Fruit fly (Drosophila melanogaster) whole organism, pupa: ENCODE results near the gene CIAPIN1.

ENCODE experiments used
- CG10348 ChIP-seq: fragments of 200-800 bp; sonication (Bioruptor generic); IDR thresholded peaks from 2 replicates; pipeline ENCODE4 v1.3.6; 2022; ENCODE audit warnings: missing biosample characterization, missing genetic modification characterization
- CG12605 ChIP-seq: fragments of 200-800 bp; sonication (Bioruptor generic); IDR thresholded peaks from 2 replicates; pipeline ENCODE4 v1.3.6; 2022; ENCODE audit warnings: missing biosample characterization, missing genetic modification characterization
- CG13204 ChIP-seq: fragments of 200-800 bp; sonication (Bioruptor generic); optimal IDR thresholded peaks from 2 replicates; lab custom pipeline; 2018; ENCODE audit warnings: missing biosample characterization, mild to moderate bottlenecking, missing genetic modification characterization, moderate library complexity
- CG14655 ChIP-seq: fragments of 200-800 bp; sonication (Bioruptor generic); optimal IDR thresholded peaks from 3 replicates; lab custom pipeline; 2017; ENCODE audit warnings: mild to moderate bottlenecking, missing biosample characterization, missing genetic modification reagents, missing genetic modification characterization
- CG15710 ChIP-seq: fragments of 200-800 bp; sonication (Bioruptor generic); optimal IDR thresholded peaks from 2 replicates; lab custom pipeline; 2018; ENCODE audit warnings: missing biosample characterization, mild to moderate bottlenecking, missing genetic modification characterization, moderate library complexity
- CG17806 ChIP-seq: fragments of 200-800 bp; sonication (Bioruptor generic); optimal IDR thresholded peaks from 2 replicates; lab custom pipeline; 2018; ENCODE audit warnings: missing biosample characterization, mild to moderate bottlenecking, missing genetic modification characterization, moderate library complexity
- CG32121 ChIP-seq: fragments of 200-800 bp; sonication (Bioruptor generic); IDR thresholded peaks from 2 replicates; pipeline ENCODE4 v1.3.6; 2022; ENCODE audit warnings: missing biosample characterization, missing genetic modification characterization
- CG34367 ChIP-seq: fragments of 200-800 bp; sonication (Bioruptor generic); optimal IDR thresholded peaks from 2 replicates; lab custom pipeline; 2018; ENCODE audit warnings: missing biosample characterization, mild to moderate bottlenecking, missing genetic modification characterization
- CG4496 ChIP-seq: fragments of 200-800 bp; sonication (Bioruptor generic); IDR thresholded peaks from 3 replicates; pipeline ENCODE4 v1.3.6; 2022; ENCODE audit warnings: missing biosample characterization, missing genetic modification characterization
- CG8159 ChIP-seq: fragments of 200-800 bp; sonication (Bioruptor generic); optimal IDR thresholded peaks from 3 replicates; lab custom pipeline; 2018; ENCODE audit warnings: missing biosample characterization, mild to moderate bottlenecking, missing genetic modification characterization, moderate library complexity
- CG8301 ChIP-seq: fragments of 200-800 bp; sonication (Bioruptor generic); optimal IDR thresholded peaks from 2 replicates; lab custom pipeline; 2018; ENCODE audit warnings: missing biosample characterization, mild to moderate bottlenecking, missing genetic modification characterization
- CG9948 ChIP-seq: fragments of 200-800 bp; sonication (Bioruptor generic); optimal IDR thresholded peaks from 2 replicates; lab custom pipeline; 2018; ENCODE audit warnings: missing biosample characterization, mild to moderate bottlenecking, missing genetic modification characterization, moderate library complexity
- D1 ChIP-seq: fragments of 200-800 bp; sonication (Bioruptor generic); optimal IDR thresholded peaks from 2 replicates; lab custom pipeline; 2018; ENCODE audit warnings: missing biosample characterization, mild to moderate bottlenecking, missing genetic modification characterization, moderate library complexity
- EcR ChIP-seq: fragments of 200-800 bp; sonication (Bioruptor generic); optimal IDR thresholded peaks from 3 replicates; lab custom pipeline; 2019; ENCODE audit warnings: missing biosample characterization, missing genetic modification characterization, mild to moderate bottlenecking, moderate library complexity, missing genetic modification reagents
- Ets98B ChIP-seq: fragments of 200-800 bp; sonication (Bioruptor generic); IDR thresholded peaks from 2 replicates; pipeline ENCODE4 v1.3.6; 2022; ENCODE audit warnings: missing biosample characterization, missing genetic modification characterization
- Pif1A ChIP-seq: fragments of 200-800 bp; sonication (Bioruptor generic); optimal IDR thresholded peaks from 3 replicates; lab custom pipeline; 2016; ENCODE audit warnings: missing biosample characterization, missing genetic modification characterization
- Pif1B ChIP-seq: fragments of 200-800 bp; sonication (Bioruptor generic); optimal IDR thresholded peaks from 3 replicates; lab custom pipeline; 2016; ENCODE audit warnings: missing biosample characterization, missing genetic modification characterization
- Snoo ChIP-seq: fragments of 200-800 bp; sonication (Bioruptor generic); optimal IDR thresholded peaks from 3 replicates; lab custom pipeline; 2017; ENCODE audit warnings: missing biosample characterization, mild to moderate bottlenecking, missing genetic modification characterization, inconsistent platforms
- fd96Ca ChIP-seq: fragments of 200-800 bp; sonication (Bioruptor generic); IDR thresholded peaks from 3 replicates; pipeline ENCODE4 v1.3.6; 2022; ENCODE audit warnings: missing biosample characterization, missing genetic modification characterization
- gl ChIP-seq: fragments of 200-800 bp; sonication (Bioruptor generic); optimal IDR thresholded peaks from 2 replicates; lab custom pipeline; 2018; ENCODE audit warnings: missing biosample characterization, mild to moderate bottlenecking, missing genetic modification characterization
- rn ChIP-seq: fragments of 200-800 bp; sonication (Bioruptor generic); IDR thresholded peaks from 2 replicates; pipeline ENCODE4 v1.3.6; 2022; ENCODE audit warnings: missing biosample characterization, missing genetic modification characterization

Gene CIAPIN1

DNA sequence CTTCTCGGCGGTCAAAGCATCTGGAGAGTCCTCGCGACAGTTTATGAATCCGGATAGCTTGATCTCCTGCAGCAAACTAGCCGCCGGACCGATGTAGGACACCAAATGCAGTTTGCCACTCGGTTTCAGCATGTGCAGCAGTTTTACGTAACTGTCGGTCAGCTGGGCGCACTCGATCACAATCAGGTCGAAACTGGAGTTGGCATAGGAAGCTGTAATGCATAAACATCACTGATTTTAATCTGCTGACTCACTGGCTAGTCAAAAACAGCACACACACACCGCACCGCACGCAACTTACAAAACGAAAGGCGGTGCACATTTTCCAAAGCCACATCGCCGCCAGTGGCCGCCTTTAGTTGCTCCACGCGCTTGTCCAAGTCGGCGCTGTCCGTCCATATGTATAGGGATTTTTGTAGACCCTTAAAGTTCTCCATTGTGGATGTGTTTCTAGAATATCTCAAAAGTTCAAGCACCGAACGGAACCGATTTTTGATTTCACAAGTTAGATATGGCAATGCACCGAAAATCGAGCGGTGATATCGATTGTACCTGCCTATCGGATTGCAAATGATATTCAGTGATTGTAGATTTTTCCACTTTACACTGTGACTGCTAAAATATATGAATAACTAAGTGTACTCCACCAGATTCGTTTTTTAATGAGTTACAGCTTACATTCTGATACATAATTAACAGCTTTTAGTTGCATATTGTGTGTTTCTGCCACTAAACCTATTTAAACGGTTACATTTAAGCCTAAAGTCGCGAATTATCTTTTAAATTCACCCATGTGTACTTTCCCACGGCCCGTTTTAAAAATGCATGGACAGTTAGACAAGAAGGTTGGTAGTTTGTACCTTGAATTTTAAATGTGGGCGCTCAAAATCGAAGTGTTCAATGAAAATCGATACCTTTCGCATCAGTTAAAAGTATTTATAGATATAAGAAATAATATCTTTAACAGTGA lies at the start of gene CIAPIN1:
TSS of gene CIAPIN1 (minus strand) at position 523 of the 970 bp plus-strand sequence.
- TF ChIP-seq Pif1B (GFP tag; lab: Kevin White, UChicago) (no peak), CG4496 (GFP tag; lab: Robert Waterston, UW) (no peak), EcR (GFP tag; lab: Kevin White, UChicago) (peak; percentile 67), Ets98B (GFP tag; lab: Robert Waterston, UW) (no peak), CG34367 (no peak), Snoo (no peak), fd96Ca (GFP tag; lab: Robert Waterston, UW) (no peak), gl (tag; lab: Kevin White, UChicago) (no peak)

DNA sequence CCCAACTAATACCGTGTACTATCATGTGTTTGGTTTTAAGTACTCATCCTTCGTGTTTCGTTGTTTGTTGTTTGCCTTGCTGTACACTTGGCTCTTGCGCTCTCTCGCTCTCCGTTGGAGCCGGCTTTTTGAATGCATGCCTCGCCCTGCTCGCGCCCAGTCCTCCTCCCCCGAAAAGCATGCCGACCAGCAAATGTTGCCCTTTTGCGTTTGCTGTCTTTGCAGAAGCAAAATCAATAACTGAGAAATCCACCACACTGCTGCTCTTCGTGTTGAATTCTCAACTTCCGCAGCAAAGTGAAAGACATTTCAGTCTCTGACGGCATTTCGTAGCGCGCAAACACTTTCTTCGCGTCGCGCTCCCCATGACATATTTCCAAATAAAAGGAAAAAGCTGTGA lies 35.8 kb upstream of the CIAPIN1 start, which contains the start of gene wwk:
TSS of gene wwk (plus strand) at position 312 of the 400 bp plus-strand sequence.
- TF ChIP-seq rn (GFP tag; lab: Robert Waterston, UW) (no peak), Pif1B (GFP tag; lab: Kevin White, UChicago) (no peak), EcR (GFP tag; lab: Kevin White, UChicago) (no peak), CG10348 (GFP tag; lab: Robert Waterston, UW) (no peak), Pif1A (GFP tag; lab: Kevin White, UChicago) (no peak), CG32121 (GFP tag; lab: Robert Waterston, UW) (no peak), fd96Ca (GFP tag; lab: Robert Waterston, UW) (no peak), CG34367 (no peak), CG15710 (no peak), CG12605 (GFP tag; lab: Robert Waterston, UW) (no peak), CG13204 (no peak), CG8301 (tag; lab: Kevin White, UChicago) (no peak), CG4496 (GFP tag; lab: Robert Waterston, UW) (no peak), Ets98B (GFP tag; lab: Robert Waterston, UW) (no peak), CG17806 (tag; lab: Kevin White, UChicago) (no peak), Snoo (no peak), gl (tag; lab: Kevin White, UChicago) (no peak), D1 (no peak), CG9948 (tag; lab: Kevin White, UChicago) (no peak), CG14655 (no peak)
- TF ChIP-seq, all 21 proteins: peak for 0

DNA sequence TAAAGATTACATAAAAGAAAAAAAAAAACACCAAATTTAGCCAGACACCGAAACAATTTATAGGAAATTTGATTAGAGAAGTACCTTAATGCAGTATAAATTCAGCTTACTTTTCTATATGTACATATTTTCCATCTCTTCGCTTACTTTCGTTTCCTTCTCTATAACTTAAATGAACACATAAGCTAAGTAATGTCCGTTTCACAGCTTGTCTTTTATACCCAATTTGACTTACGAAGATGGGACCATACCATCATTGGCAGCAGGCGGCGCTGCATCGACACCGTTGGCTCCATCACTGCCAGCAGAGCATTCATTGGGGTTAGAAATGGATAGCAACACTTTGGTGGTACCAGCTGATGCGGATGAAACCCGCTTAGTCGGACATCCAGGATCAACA lies 31.6 kb upstream of the CIAPIN1 start, which contains the start of gene vig:
TSS of gene vig (minus strand) at position 101 of the 400 bp plus-strand sequence.
- TF ChIP-seq Pif1A (GFP tag; lab: Kevin White, UChicago) (no peak), EcR (GFP tag; lab: Kevin White, UChicago) (no peak), gl (tag; lab: Kevin White, UChicago) (no peak), CG10348 (GFP tag; lab: Robert Waterston, UW) (no peak), D1 (no peak), Snoo (no peak), fd96Ca (GFP tag; lab: Robert Waterston, UW) (no peak), rn (GFP tag; lab: Robert Waterston, UW) (no peak), CG14655 (no peak), CG32121 (GFP tag; lab: Robert Waterston, UW) (no peak), CG17806 (tag; lab: Kevin White, UChicago) (no peak), CG34367 (no peak), CG12605 (GFP tag; lab: Robert Waterston, UW) (no peak), CG13204 (no peak), Ets98B (GFP tag; lab: Robert Waterston, UW) (no peak), CG8301 (tag; lab: Kevin White, UChicago) (no peak), CG9948 (tag; lab: Kevin White, UChicago) (no peak), CG8159 (tag; lab: Kevin White, UChicago) (no peak), Pif1B (GFP tag; lab: Kevin White, UChicago) (no peak), CG4496 (GFP tag; lab: Robert Waterston, UW) (no peak)

DNA sequence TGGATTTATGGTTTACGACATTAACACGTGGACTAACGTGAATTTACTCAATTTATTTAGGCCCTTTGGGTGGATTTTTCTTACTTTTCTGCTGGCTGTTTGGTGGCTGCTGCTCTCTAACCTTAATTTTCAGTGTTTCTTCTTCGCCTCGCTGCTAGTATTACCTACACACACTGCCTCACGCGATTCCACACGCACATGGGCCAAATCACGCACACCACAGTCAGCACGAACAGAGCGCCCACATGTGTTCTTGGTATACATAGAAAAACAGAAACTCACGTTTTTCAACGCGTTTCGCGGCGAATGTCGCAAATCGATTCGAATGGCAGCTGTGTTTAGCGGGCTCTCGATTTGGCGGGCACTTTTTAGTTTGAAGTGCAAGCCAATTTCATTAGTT lies 29.2 kb upstream of the CIAPIN1 start:
- TF ChIP-seq fd96Ca (GFP tag; lab: Robert Waterston, UW) (no peak), gl (tag; lab: Kevin White, UChicago) (no peak), Ets98B (GFP tag; lab: Robert Waterston, UW) (peak; percentile 21; the same call in 1 of the 2 replicates), D1 (no peak), EcR (GFP tag; lab: Kevin White, UChicago) (no peak), rn (GFP tag; lab: Robert Waterston, UW) (no peak), CG9948 (tag; lab: Kevin White, UChicago) (no peak)

DNA sequence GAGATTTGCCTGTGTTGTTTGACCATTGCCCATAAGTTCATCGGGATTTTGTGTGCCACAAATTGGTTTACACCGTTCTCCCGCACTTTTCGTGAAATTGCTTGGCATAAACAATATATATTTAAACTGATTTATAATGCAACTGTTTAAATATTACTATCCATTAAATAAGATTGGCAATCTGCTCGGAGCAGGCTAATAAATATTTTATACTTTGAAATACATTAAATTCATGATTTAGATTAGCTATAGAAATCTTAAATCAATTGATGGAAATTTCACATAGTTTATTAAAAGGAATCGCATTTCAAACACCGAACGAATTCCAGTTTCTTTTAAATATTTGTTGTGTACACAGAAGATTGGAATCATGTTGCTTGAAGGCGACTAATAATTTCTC lies 27.5 kb upstream of the CIAPIN1 start:
- TF ChIP-seq EcR (GFP tag; lab: Kevin White, UChicago) (no peak), gl (tag; lab: Kevin White, UChicago) (no peak), Pif1A (GFP tag; lab: Kevin White, UChicago) (no peak), CG8301 (tag; lab: Kevin White, UChicago) (no peak)

DNA sequence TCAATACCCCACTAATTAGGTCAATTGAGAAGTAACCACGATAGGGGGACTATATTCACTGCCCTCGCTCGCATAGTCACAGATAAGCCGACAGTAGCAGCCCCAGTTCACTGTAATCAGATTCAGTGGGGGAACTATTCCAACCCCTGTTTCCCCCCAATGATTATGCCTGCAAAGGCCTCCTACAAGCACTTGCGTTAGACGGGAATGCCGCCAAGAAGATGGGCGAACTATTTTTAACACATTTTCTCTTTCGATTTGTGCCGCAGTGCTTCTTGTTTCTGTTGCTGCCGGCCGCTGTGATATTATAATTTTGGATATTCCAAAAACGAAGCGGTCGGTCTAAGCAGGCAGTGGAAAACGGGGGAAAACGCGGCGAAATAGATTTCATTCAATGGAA lies 27.0 kb upstream of the CIAPIN1 start:
- TF ChIP-seq CG34367 (no peak), CG10348 (GFP tag; lab: Robert Waterston, UW) (no peak), D1 (no peak), Pif1B (GFP tag; lab: Kevin White, UChicago) (no peak), EcR (GFP tag; lab: Kevin White, UChicago) (no peak), gl (tag; lab: Kevin White, UChicago) (no peak), fd96Ca (GFP tag; lab: Robert Waterston, UW) (no peak), CG14655 (no peak), rn (GFP tag; lab: Robert Waterston, UW) (no peak), Snoo (no peak), CG12605 (GFP tag; lab: Robert Waterston, UW) (no peak), CG13204 (no peak), CG9948 (tag; lab: Kevin White, UChicago) (no peak), CG32121 (GFP tag; lab: Robert Waterston, UW) (no peak)
